Worm (Caenorhabditis elegans): ENCODE data around the gene F46B3.23.
A peak's percentile ranks its signal among the peaks of the same experiment; 100 is the strongest.

F46B3.23 gene

DNA sequence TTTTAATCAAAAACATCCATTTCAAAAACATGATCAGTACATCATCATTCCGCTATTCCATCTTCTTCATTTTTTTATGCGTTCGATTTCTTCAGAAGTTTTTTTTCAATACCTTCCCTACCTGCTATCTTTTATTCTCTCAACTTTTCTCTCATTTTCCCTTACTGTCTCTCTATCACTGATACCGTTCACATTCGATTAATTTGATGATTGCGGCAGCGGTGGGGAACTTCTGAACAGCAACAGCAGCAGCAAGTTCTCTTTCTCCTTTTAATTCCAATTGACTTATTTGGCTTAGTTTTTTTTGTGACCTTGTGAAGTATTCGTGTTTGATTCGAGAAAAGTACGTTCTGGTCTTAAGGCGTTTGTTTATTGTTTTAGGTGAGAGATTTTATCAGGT, 42.4 kb upstream of the F46B3.23 start:
- TF ChIP-seq hlh-30 (tag; optimal IDR thresholded peaks at IDR 0.05; ENCODE audit: insufficient read depth) = peak; percentile 19
- no peak for TF ChIP-seq ztf-11 (tag; optimal IDR thresholded peaks at IDR 0.05)
- no peak for TF ChIP-seq lim-7 (GFP tag; IDR thresholded peaks at IDR 0.05)
- peak; percentile 68 for TF ChIP-seq nhr-28 (tag; optimal IDR thresholded peaks at IDR 0.05)
- peak; percentile 22; the same call in 1 of the 2 replicates for TF ChIP-seq hmg-1.1 (GFP tag; IDR thresholded peaks at IDR 0.05)
- TF ChIP-seq cey-2 (tag; optimal IDR thresholded peaks at IDR 0.05; ENCODE audit: borderline replicate concordance, insufficient read depth) = peak; percentile 32
- TF ChIP-seq hlh-11 (tag; optimal IDR thresholded peaks at IDR 0.05) = peak; percentile 31
- no peak for TF ChIP-seq T26A8.4 (GFP tag; IDR thresholded peaks at IDR 0.05)
- peak; percentile 7 for TF ChIP-seq mxl-3 (GFP tag; optimal IDR thresholded peaks at IDR 0.05)

DNA sequence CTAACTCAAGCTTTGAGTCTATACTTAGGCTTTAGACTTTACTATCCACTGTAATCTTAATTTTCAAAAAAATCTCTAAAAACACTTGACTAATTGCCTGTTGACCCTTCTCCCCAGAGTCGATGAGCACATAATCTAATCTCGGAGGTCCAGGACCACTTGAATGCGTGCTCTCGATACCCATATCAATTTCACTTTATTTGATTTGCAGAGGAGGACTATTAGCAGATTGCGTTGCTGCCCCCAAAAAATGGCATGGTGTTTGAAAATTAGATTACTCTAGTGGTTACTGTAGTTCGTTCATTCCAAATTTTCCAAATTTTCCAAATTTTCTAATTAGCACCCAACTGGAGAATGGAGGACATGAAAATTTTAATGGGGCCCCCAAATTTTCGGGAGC, 39.0 kb upstream of the F46B3.23 start:
- no peak for TF ChIP-seq unc-130 (GFP tag; optimal IDR thresholded peaks at IDR 0.05)
- TF ChIP-seq mdl-1 (tag; optimal IDR thresholded peaks at IDR 0.05) = no peak
- no peak for TF ChIP-seq dpl-1 (GFP tag; optimal IDR thresholded peaks at IDR 0.05)
- TF ChIP-seq zag-1 (tag; optimal IDR thresholded peaks at IDR 0.05) = no peak
- no peak for TF ChIP-seq T26A8.4 (GFP tag; IDR thresholded peaks at IDR 0.05)
- TF ChIP-seq nhr-111 (GFP tag; optimal IDR thresholded peaks at IDR 0.05) = no peak
- TF ChIP-seq F26F4.8 (GFP tag; conservative IDR thresholded peaks at IDR 0.05) = no peak
- no peak for TF ChIP-seq mes-2 (tag; optimal IDR thresholded peaks at IDR 0.05; ENCODE audit: poor library complexity, severe bottlenecking)
- TF ChIP-seq hlh-30 (tag; optimal IDR thresholded peaks at IDR 0.05; ENCODE audit: insufficient read depth) = no peak
- TF ChIP-seq T20F7.1 (GFP tag; optimal IDR thresholded peaks at IDR 0.05) = no peak
- no peak for TF ChIP-seq dmd-9 (GFP tag; IDR thresholded peaks at IDR 0.05)
- TF ChIP-seq lin-29 (GFP tag; IDR thresholded peaks at IDR 0.05) = no peak
- TF ChIP-seq lir-3 (tag; optimal IDR thresholded peaks at IDR 0.05) = no peak
- TF ChIP-seq ceh-82 (tag; optimal IDR thresholded peaks at IDR 0.05) = no peak
- no peak for TF ChIP-seq zfp-3 (GFP tag; conservative IDR thresholded peaks at IDR 0.05)
- no peak for TF ChIP-seq tag-97 (GFP tag; IDR thresholded peaks at IDR 0.05)
- no peak for TF ChIP-seq php-3 (GFP tag; IDR thresholded peaks at IDR 0.05)
- TF ChIP-seq dve-1 (tag; optimal IDR thresholded peaks at IDR 0.05; ENCODE audit: insufficient read depth) = no peak
- no peak for TF ChIP-seq F37D6.2 (tag; optimal IDR thresholded peaks at IDR 0.05)

DNA sequence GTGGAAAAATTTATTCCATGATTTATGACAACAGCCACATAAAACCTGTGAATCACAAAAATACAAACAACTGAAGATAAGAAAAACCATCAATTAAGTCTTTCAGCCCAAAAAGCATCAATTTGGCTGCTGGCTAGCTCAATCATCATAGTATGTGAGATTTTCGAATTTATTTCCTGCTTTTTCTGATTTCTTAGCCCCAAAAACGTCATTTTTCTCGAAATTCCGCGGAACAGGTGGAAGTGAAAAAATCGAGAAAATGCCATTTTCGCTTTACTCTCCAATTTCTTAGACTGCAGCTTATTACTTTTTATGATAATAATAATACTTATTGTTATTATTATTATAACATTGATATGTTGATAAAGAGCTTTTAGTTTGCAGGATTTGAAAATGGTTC, 35.4 kb upstream of the F46B3.23 start, which contains the start of gene srxa-15:
srxa-15 (plus strand) TSS at position 301 of the 400 bp plus-strand sequence.
- TF ChIP-seq F37D6.2 (tag; optimal IDR thresholded peaks at IDR 0.05) (no peak), nhr-41 (GFP tag; IDR thresholded peaks at IDR 0.05) (no peak), vab-7 (GFP tag; IDR thresholded peaks at IDR 0.05) (no peak), ztf-11 (tag; optimal IDR thresholded peaks at IDR 0.05) (no peak), F26F4.8 (GFP tag; conservative IDR thresholded peaks at IDR 0.05) (no peak)

DNA sequence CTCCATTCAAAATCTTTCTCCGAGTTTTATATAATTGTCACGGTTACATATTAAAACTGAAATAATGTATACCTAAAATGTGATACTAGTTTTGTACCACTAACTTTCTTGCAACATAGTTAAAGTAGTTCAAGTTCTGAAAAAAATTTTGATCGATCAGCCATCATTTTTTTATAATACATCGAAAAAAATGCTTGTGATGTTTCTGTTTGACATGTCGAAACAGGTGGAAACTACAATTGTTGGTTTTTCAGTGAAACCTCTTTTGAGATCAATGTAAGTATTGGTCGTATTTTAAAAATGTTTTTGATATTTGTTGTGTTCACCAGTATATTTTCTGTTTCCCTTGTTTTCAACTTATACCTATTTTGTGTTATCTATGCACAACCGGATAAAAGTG, 32.8 kb upstream of the F46B3.23 start, which contains the start of gene srxa-14:
srxa-14 (plus strand) TSS at position 301 of the 400 bp plus-strand sequence.
- TF ChIP-seq php-3 (GFP tag; IDR thresholded peaks at IDR 0.05) = no peak
- TF ChIP-seq lin-38 (GFP tag; IDR thresholded peaks at IDR 0.05) = no peak
- no peak for TF ChIP-seq nhr-102 (tag; optimal IDR thresholded peaks at IDR 0.05)
- TF ChIP-seq mdt-29 (GFP tag; IDR thresholded peaks at IDR 0.05) = no peak
- TF ChIP-seq gei-8 (GFP tag; optimal IDR thresholded peaks at IDR 0.05) = no peak
- no peak for TF ChIP-seq saeg-2 (GFP tag; IDR thresholded peaks at IDR 0.05)

DNA sequence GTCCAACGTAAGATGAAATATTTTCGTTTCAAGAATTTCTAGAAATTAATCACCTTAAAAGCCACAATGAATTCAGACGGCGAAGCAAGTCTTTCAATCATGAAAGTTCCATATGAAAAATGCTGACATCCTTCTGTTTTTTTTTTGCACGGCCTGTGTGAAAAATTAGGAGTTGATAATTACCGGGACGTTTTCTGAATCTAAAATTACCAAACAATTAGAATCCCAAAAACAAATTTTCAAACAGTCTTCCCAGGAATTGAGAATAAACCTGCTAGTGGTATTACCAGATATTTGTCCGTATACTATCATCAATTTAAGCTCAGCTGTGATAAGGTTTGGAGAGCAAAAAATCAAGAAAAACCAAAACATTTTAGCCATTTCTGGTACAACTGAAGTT, 31.8 kb upstream of the F46B3.23 start, which contains the start of gene Y44A6B.3:
Y44A6B.3 (minus strand) TSS at position 101 of the 400 bp plus-strand sequence.
- TF ChIP-seq attf-4 (tag; optimal IDR thresholded peaks at IDR 0.05) (no peak), dmd-9 (GFP tag; IDR thresholded peaks at IDR 0.05) (no peak), vab-7 (GFP tag; IDR thresholded peaks at IDR 0.05) (no peak), mep-1 (tag; optimal IDR thresholded peaks at IDR 0.05) (no peak), ama-1 (optimal IDR thresholded peaks at IDR 0.05) (no peak), ZK337.2 (GFP tag; IDR thresholded peaks at IDR 0.05) (no peak), F10B5.3 (tag; optimal IDR thresholded peaks at IDR 0.05) (no peak), lir-3 (tag; optimal IDR thresholded peaks at IDR 0.05) (no peak), lim-7 (GFP tag; IDR thresholded peaks at IDR 0.05) (no peak), nhr-77 (tag; optimal IDR thresholded peaks at IDR 0.05) (no peak), egl-27 (tag; optimal IDR thresholded peaks at IDR 0.05) (no peak), lin-13 (GFP tag; optimal IDR thresholded peaks at IDR 0.05) (no peak), php-3 (GFP tag; IDR thresholded peaks at IDR 0.05) (no peak), saeg-2 (GFP tag; IDR thresholded peaks at IDR 0.05) (no peak), ceh-32 (tag; optimal IDR thresholded peaks at IDR 0.05; ENCODE audit: poor library complexity) (no peak), nhr-41 (GFP tag; IDR thresholded peaks at IDR 0.05) (no peak), ceh-28 (tag; optimal IDR thresholded peaks at IDR 0.05) (no peak)
